Worm (Caenorhabditis elegans) whole organism, mixed stage, embryonic: ENCODE results near the gene lipl-6.

ENCODE experiments used
- drap-1 ChIP-seq: fragments of 200-800 bp; sonication (Bioruptor generic); optimal IDR thresholded peaks from 3 replicates; lab custom pipeline; 2018; ENCODE audit warnings: mild to moderate bottlenecking, missing genetic modification characterization, missing compliant biosample characterization
- elt-3 ChIP-seq: fragments of 150-350 bp; optimal IDR thresholded peaks from 2 replicates; lab custom pipeline; 2014; ENCODE audit warnings: missing biosample characterization, missing genetic modification characterization
- nhr-12 ChIP-seq: fragments of 150-350 bp; optimal IDR thresholded peaks from 2 replicates; lab custom pipeline; 2014; ENCODE audit warnings: missing biosample characterization, missing genetic modification characterization
- nhr-28 ChIP-seq: fragments of 150-350 bp; optimal IDR thresholded peaks from 2 replicates; lab custom pipeline; 2014; ENCODE audit warnings: missing biosample characterization, missing genetic modification characterization
- snpc-4 ChIP-seq: fragments of 150-350 bp; optimal IDR thresholded peaks from 2 replicates; lab custom pipeline; 2014; ENCODE audit warnings: missing biosample characterization, missing genetic modification characterization
- tbx-8 ChIP-seq: fragments of 200-800 bp; sonication (Bioruptor generic); optimal IDR thresholded peaks from 2 replicates; lab custom pipeline; 2018; ENCODE audit warnings: mild to moderate bottlenecking, missing genetic modification characterization, moderate library complexity, missing compliant biosample characterization
- zip-8 ChIP-seq: fragments of 150-350 bp; optimal IDR thresholded peaks from 2 replicates; lab custom pipeline; 2014; ENCODE audit warnings: missing biosample characterization, missing genetic modification characterization
- ztf-11 ChIP-seq: fragments of 150-350 bp; optimal IDR thresholded peaks from 2 replicates; lab custom pipeline; 2014; ENCODE audit warnings: missing biosample characterization, missing genetic modification characterization

DNA sequence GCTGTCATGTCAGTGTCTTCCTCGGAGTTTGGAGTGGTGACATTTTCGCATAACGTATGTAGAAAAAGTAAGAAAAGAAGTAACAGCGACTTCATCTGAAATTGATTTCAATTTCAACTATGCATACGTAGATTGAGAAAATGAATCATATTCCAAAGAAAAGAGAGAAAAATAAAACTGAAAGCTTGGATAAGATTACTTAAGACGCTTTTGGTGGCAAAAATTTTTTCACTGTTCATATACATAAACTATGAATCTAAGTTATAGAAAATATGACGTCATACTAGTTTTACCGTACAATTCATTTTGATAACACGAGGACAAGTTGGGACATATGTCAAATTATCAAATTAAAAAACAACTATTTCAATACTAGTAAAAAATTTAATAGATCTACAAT, at the start of gene lipl-6:
- no peak for TF ChIP-seq nhr-12
- no peak for TF ChIP-seq ztf-11 (tag; lab: Kevin White, UChicago)
- no peak for TF ChIP-seq nhr-28
- TF ChIP-seq tbx-8 (GFP tag; lab: Kevin White, UChicago): no peak
- TF ChIP-seq elt-3 (tag; lab: Kevin White, UChicago): no peak
- peak; percentile 87 for TF ChIP-seq zip-8 (tag; lab: Kevin White, UChicago)
- TF ChIP-seq drap-1 (GFP tag; lab: Kevin White, UChicago): no peak
- no peak for TF ChIP-seq snpc-4
